Fruit fly (Drosophila melanogaster): Measurements from ENCODE around the gene CG31917.

CG31917 gene

dm6 chr2L:5049974-5050373 lies 39.3 kb upstream of the CG31917 start (continued):
- TF ChIP-seq Blimp-1 (GFP tag; optimal IDR thresholded peaks at IDR 0.05) (no peak), CG5180 (GFP tag; optimal IDR thresholded peaks at IDR 0.05) (peak; percentile 93), B-H2 (GFP tag; optimal IDR thresholded peaks at IDR 0.05) (no peak)

DNA sequence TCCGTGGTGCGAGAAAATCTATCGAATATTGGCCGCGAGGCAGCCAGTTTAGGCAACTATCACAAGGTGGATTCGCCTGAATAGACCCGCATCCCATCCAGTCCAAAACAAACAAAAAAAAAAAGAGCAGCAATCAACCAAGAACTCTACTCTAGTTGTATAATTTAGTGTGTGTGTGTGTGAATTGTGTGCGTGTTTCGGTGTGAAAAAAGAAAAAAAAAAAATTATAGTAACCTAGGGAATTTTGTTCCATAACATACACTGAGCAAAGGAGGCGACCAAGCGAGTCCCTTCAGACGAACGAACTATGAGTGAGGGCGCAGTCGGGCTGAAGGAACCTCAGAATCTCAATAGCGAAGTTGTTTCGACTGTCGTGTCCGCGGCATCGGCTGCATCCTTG lies 35.6 kb upstream of the CG31917 start:
- TF ChIP-seq Hand (GFP tag; optimal IDR thresholded peaks at IDR 0.05) (no peak), gcm (GFP tag; optimal IDR thresholded peaks at IDR 0.05) (peak; percentile 11), Ets65A (GFP tag) (peak; percentile 93)

DNA sequence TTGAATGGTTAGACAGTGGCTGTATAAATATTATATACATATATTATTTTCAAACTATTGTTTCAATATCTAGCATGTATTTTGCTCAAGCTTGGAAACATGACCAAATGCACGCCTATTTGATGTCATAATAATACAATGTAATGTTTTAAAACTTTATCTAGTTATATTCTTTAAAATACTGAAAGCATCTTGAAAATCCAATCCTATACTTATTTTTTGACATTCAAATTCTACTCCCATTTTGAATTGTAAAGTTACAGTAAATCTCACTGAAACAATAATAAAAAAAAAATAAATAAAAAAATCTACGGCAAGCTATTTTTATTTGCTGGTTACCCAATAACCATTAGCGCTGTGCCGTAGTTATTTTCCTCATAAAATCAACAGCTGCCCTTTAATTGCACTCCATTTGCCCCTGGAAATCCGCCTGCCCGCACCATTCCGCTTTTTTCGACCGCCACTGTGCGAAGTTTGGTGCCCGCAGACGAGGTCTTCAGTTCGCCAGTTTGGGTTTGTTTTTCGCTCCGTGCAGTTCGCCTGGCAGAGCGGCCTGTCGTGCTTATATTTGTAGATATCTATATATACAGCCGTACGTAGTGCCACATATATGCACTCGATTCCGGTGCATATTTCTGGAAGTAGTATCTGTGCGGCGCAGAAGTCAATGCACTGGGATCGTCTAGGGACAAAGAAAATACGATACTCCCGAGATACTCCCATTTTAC lies 34.4 kb upstream of the CG31917 start:
- TF ChIP-seq YL-1 (GFP tag; optimal IDR thresholded peaks at IDR 0.05) (no peak), lab (GFP tag; optimal IDR thresholded peaks at IDR 0.05) (peak; percentile 67), HmgZ (tag; optimal IDR thresholded peaks at IDR 0.05) (no peak), lbe (GFP tag; optimal IDR thresholded peaks at IDR 0.05) (no peak), NFAT (GFP tag; IDR thresholded peaks at IDR 0.05) (peak; percentile 75), Dbx (GFP tag; IDR thresholded peaks at IDR 0.05) (no peak), oc (tag; optimal IDR thresholded peaks at IDR 0.05) (no peak), zen (tag; optimal IDR thresholded peaks at IDR 0.05) (no peak), CG4707 (GFP tag; optimal IDR thresholded peaks at IDR 0.05) (no peak), CG11504 (tag; optimal IDR thresholded peaks at IDR 0.05) (peak; percentile 79), CG18599 (GFP tag; optimal IDR thresholded peaks at IDR 0.05) (peak; percentile 33), dysf (GFP tag; IDR thresholded peaks at IDR 0.05) (peak; percentile 44; the same call in 1 of the 3 replicates), chinmo (GFP tag; IDR thresholded peaks at IDR 0.05; ENCODE audit: partially characterized antibody) (no peak), en (GFP tag; optimal IDR thresholded peaks at IDR 0.05) (no peak), chm (GFP tag; IDR thresholded peaks at IDR 0.05) (peak; percentile 52), Camta (GFP tag; optimal IDR thresholded peaks at IDR 0.05) (peak; percentile 35), CG7357 (GFP tag; IDR thresholded peaks at IDR 0.05) (no peak), CG30403 (GFP tag; optimal IDR thresholded peaks at IDR 0.05) (peak; percentile 56), CG11398 (GFP tag; optimal IDR thresholded peaks at IDR 0.05) (no peak), CG3726 (GFP tag; IDR thresholded peaks at IDR 0.05) (no peak), Ssrp (tag; optimal IDR thresholded peaks at IDR 0.05) (peak; percentile 46), az2 (GFP tag; optimal IDR thresholded peaks at IDR 0.05) (peak; percentile 48), her (GFP tag; optimal IDR thresholded peaks at IDR 0.05) (peak; percentile 34), inv (GFP tag; IDR thresholded peaks at IDR 0.05; ENCODE audit: partially characterized antibody) (no peak), CG17359 (tag; optimal IDR thresholded peaks at IDR 0.05) (peak; percentile 46), CG15601 (tag; optimal IDR thresholded peaks at IDR 0.05) (peak; percentile 18), CG11560 (tag; IDR thresholded peaks at IDR 0.05) (no peak), CG4617 (GFP tag; optimal IDR thresholded peaks at IDR 0.05; ENCODE audit: borderline replicate concordance) (peak; percentile 11), CG7786 (GFP tag; optimal IDR thresholded peaks at IDR 0.05) (peak; percentile 26), GATAe (GFP tag; conservative IDR thresholded peaks at IDR 0.05) (no peak), Mad (GFP tag; optimal IDR thresholded peaks at IDR 0.05) (peak; percentile 40), stwl (tag; optimal IDR thresholded peaks at IDR 0.05) (no peak), crp (GFP tag; optimal IDR thresholded peaks at IDR 0.05) (peak in 1 of 2 experiments; percentile 1), HHEX (GFP tag; optimal IDR thresholded peaks at IDR 0.05) (peak; percentile 69), CG14710 (tag; optimal IDR thresholded peaks at IDR 0.05) (peak; percentile 39), chif (GFP tag; optimal IDR thresholded peaks at IDR 0.05) (peak in 1 of 2 experiments; percentile 51), HLH4C (GFP tag; IDR thresholded peaks at IDR 0.05; ENCODE audit: partially characterized antibody) (no peak), Mes4 (GFP tag; optimal IDR thresholded peaks at IDR 0.05) (no peak), CG18476 (GFP tag; optimal IDR thresholded peaks at IDR 0.05) (peak; percentile 23)

Data from whole organism, embryonic.